Fruit fly (Drosophila melanogaster): ENCODE results near the gene Fim.

The Fim gene

dm6 chrX:17302202-17303061 lies 703 bp upstream of the Fim start:
- no peak for TF ChIP-seq CTCF (optimal IDR thresholded peaks at IDR 0.05)
- no peak for TF ChIP-seq CG8478 (optimal IDR thresholded peaks at IDR 0.05)

DNA sequence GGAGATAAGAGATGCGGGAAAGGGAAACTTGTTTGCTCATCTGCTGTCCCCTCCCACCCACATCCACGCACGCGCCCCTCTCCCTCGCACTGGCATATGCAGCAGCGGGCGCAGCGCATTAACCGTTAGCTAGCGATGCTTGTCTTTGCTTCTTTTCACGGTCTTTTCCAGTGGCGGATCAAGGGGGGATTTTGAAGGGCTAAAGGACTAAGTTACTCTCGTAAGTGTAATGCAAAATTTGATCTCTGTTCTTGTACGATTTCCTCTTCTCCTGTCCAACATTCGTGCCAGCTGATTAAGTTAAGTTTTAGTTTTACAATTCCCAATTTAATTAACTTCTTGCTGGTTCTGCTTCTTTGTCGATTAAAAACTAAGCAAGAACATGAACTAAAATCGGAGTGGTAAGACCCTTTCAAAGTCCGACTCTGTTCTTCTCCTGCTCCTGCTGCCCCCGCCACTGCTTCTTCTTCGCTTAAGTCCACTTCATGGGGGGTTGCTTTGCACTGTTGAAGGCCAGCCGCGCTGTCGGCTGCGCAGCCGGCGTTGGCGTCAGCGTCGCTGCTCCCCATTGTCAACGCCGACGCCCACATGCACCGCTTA lies 1.0 kb downstream of the Fim start:
- TF ChIP-seq CG8478 (optimal IDR thresholded peaks at IDR 0.05) (no peak), CTCF (optimal IDR thresholded peaks at IDR 0.05) (no peak)

DNA sequence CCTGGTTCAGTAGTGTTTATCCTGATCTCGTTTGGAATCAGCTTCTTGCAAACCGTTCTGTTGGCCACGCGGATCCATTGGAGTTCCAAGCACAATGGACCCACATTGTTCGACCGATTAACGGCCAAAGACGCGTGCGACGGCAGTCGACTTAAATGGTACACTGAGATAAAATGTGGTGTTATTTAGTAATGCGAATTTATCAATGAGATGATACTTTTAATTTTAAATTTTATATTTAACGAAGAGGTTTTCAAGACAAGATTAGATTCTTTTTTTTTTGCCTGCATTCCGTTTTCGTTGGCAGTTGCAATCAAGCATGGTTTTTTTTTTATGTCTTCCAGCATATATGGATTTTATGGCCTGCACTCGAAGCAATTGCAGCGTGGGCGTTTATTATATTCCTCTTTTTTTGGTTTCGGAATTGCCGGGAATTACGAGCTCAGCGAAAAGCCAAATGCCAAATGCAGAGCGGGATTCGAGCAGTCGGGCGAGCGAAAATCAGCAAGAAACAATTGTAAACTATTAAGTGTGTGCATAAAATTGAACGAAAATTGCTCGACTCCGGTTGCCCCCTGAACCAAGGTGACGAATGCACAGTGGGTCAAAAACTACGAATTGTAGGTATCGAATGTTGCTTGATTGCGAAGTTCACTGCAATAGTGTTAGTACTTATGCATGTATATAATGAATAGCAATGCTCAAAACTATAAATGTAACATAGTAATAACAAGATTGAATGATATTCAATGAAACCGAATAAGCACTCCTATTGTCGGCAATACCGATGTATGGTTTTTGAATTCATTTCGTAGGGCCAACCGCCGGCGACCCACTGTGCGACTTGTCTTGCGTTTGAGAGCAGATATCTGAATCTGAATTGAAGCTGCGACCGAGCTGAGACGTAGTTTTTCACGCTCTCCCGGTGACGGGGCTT lies 2.6 kb downstream of the Fim start:
- no peak for TF ChIP-seq CG8478 (optimal IDR thresholded peaks at IDR 0.05)
- no peak for TF ChIP-seq CTCF (optimal IDR thresholded peaks at IDR 0.05)

- TF ChIP-seq CTCF (optimal IDR thresholded peaks at IDR 0.05), result no peak
- TF ChIP-seq CG8478 (optimal IDR thresholded peaks at IDR 0.05), result no peak
Observed at dm6 chrX:17297924-17298591, 3.7 kb downstream of the Fim start.

- TF ChIP-seq CG8478 (optimal IDR thresholded peaks at IDR 0.05), result no peak
- no peak for TF ChIP-seq CTCF (optimal IDR thresholded peaks at IDR 0.05)
Observed at dm6 chrX:17297070-17297689, 4.5 kb downstream of the Fim start.

- TF ChIP-seq CTCF (optimal IDR thresholded peaks at IDR 0.05) (no peak), CG8478 (optimal IDR thresholded peaks at IDR 0.05) (no peak)
Observed at dm6 chrX:17296283-17297069, 5.3 kb downstream of the Fim start.

DNA sequence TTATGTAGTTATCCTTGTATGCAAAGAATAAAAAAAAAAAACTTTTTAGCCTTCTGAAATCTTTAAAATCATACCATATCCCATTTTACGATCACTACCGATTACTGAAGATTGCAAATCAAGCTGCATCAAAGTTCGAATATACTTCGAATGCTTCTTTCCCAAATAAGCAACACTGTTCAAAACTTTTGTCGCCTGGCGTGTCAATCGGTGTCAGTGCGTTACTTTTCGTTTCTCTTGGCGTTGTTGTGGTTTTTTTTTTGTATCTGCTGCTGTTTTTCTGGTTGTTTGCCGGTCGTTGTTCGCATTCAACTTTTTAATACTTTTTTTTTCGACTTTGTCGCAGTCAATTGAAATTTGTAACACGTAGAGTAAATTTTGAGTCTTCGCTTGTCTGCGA lies 6.8 kb downstream of the Fim start:
- TF ChIP-seq CTCF (optimal IDR thresholded peaks at IDR 0.05) (no peak), CG8478 (optimal IDR thresholded peaks at IDR 0.05) (no peak)

dm6 chrX:17294169-17294833 lies 7.4 kb downstream of the Fim start:
- no peak for TF ChIP-seq CTCF (optimal IDR thresholded peaks at IDR 0.05)
- no peak for TF ChIP-seq CG8478 (optimal IDR thresholded peaks at IDR 0.05)

DNA sequence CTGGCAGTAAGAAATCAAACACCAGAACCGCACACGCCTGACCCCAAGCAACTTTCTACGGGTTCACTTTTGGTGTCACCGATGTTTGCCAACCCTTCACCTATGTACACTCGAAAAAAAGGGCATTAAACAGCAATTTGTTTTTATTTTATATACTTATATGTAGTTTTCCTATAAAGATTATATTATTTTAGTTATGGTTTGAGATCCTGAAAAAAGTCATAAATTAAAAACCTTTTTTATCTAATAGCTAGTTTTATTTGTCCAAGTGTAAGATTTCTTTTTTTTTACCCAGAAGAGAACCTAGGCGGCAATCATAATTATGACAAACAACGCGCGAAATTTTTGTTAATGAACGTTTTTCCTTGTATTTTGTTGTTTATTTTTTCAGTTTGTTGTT lies 8.3 kb downstream of the Fim start:
- TF ChIP-seq CTCF (optimal IDR thresholded peaks at IDR 0.05) (no peak), CG8478 (optimal IDR thresholded peaks at IDR 0.05) (no peak)

dm6 chrX:17292050-17292730 lies 9.5 kb downstream of the Fim start:
- TF ChIP-seq CG8478 (optimal IDR thresholded peaks at IDR 0.05) (no peak), CTCF (optimal IDR thresholded peaks at IDR 0.05) (no peak)

DNA sequence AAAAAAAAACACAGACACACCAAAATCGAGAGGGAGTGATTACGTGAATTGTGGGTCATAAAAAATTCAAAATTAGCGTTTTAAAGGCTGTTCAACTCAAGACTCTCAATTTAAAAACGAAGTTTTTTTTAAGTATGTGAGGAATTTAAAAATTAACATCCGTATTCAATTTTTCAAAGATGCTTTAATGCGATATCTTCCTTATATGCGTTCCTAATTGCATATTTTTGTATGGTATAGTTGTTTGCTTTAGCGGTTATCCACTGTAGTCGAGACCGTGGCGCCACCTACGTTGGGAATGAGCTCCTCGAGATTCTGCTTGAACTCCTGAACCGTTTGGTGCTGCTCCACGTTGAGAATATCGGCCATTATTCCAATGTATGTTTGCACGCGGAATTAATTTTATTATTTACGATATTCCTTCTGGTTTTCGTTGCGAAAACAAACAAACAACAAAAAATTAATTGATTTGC lies 10.7 kb downstream of the Fim start:
- TF ChIP-seq CTCF (optimal IDR thresholded peaks at IDR 0.05) (peak; percentile 26 to 27), CG8478 (optimal IDR thresholded peaks at IDR 0.05) (no peak)

dm6 chrX:17290154-17290959 lies 11.4 kb downstream of the Fim start:
- TF ChIP-seq CG8478 (optimal IDR thresholded peaks at IDR 0.05) (no peak), CTCF (optimal IDR thresholded peaks at IDR 0.05) (no peak)

Measured in S2 (cell line).